Fruit fly (Drosophila melanogaster) whole organism, embryonic: ENCODE measurements around the gene Gpdh1.

Experiments used
- Aef1 ChIP-seq: fragments of 200-800 bp; sonication (Bioruptor generic); IDR thresholded peaks from 3 replicates; pipeline ENCODE4 v1.3.6; 2022; ENCODE audit warnings: missing biosample characterization, missing genetic modification characterization
- Atf-2 ChIP-seq: fragments of 200-800 bp; sonication (Bioruptor generic); optimal IDR thresholded peaks from 2 replicates; lab custom pipeline; 2016; ENCODE audit warnings: missing biosample characterization, missing genetic modification characterization
- CG11085 ChIP-seq: fragments of 200-800 bp; sonication (Bioruptor generic); IDR thresholded peaks from 2 replicates; pipeline ENCODE4 v1.3.6; 2022; ENCODE audit warnings: missing biosample characterization, missing genetic modification characterization
- CG13624 ChIP-seq: fragments of 200-800 bp; sonication (Bioruptor generic); optimal IDR thresholded peaks from 2 replicates; lab custom pipeline; 2016; ENCODE audit warnings: missing biosample characterization, missing genetic modification characterization
- CG14441 ChIP-seq: fragments of 200-800 bp; sonication (Bioruptor generic); IDR thresholded peaks from 2 replicates; pipeline ENCODE4 v1.3.6; 2022; ENCODE audit warnings: missing biosample characterization, missing genetic modification characterization
- CG14710 ChIP-seq: fragments of 200-800 bp; sonication (Bioruptor generic); optimal IDR thresholded peaks from 3 replicates; lab custom pipeline; 2019; ENCODE audit warnings: missing biosample characterization, mild to moderate bottlenecking, missing genetic modification characterization, moderate library complexity
- CG15514 ChIP-seq: fragments of 200-800 bp; sonication (Bioruptor generic); optimal IDR thresholded peaks from 3 replicates; lab custom pipeline; 2017; ENCODE audit warnings: missing biosample characterization, missing genetic modification characterization, mild to moderate bottlenecking, moderate library complexity, missing genetic modification reagents
- CG17568 ChIP-seq: fragments of 200-800 bp; sonication (Bioruptor generic); optimal IDR thresholded peaks from 2 replicates; lab custom pipeline; 2018; ENCODE audit warnings: missing biosample characterization, mild to moderate bottlenecking, missing genetic modification characterization, moderate library complexity
- CG18262 ChIP-seq: fragments of 200-800 bp; optimal IDR thresholded peaks from 3 replicates; lab custom pipeline; 2019; ENCODE audit warnings: missing biosample characterization, mild to moderate bottlenecking, missing genetic modification characterization, moderate library complexity
- CG32767 ChIP-seq: fragments of 200-800 bp; sonication (Bioruptor generic); IDR thresholded peaks from 2 replicates; pipeline ENCODE4 v1.3.6; 2022; ENCODE audit warnings: missing biosample characterization, missing genetic modification characterization
- CG6813 ChIP-seq: fragments of 200-800 bp; sonication (Bioruptor generic); optimal IDR thresholded peaks from 2 replicates; lab custom pipeline; 2017; ENCODE audit warnings: missing biosample characterization, missing genetic modification characterization, mild to moderate bottlenecking, moderate library complexity, missing genetic modification reagents
- CG6854 ChIP-seq: fragments of 200-800 bp; sonication (Bioruptor generic); optimal IDR thresholded peaks from 3 replicates; lab custom pipeline; 2017; ENCODE audit warnings: missing biosample characterization, mild to moderate bottlenecking, missing genetic modification characterization
- CG7556 ChIP-seq: fragments of 200-800 bp; sonication (Bioruptor generic); optimal IDR thresholded peaks from 2 replicates; lab custom pipeline; 2017; ENCODE audit warnings: missing biosample characterization, mild to moderate bottlenecking, missing genetic modification characterization
- CG7928 ChIP-seq: fragments of 200-800 bp; sonication (Bioruptor generic); optimal IDR thresholded peaks from 2 replicates; lab custom pipeline; 2017; ENCODE audit warnings: missing biosample characterization, mild to moderate bottlenecking, missing genetic modification characterization
- CG8290 ChIP-seq, 3 experiments: fragments of 200-800 bp; sonication (Bioruptor generic); optimal IDR thresholded peaks; 2 replicates each; lab custom pipeline; 2016 to 2019; ENCODE audit warnings: missing biosample characterization in 3 of 3, missing genetic modification characterization in 3 of 3, mild to moderate bottlenecking in 2 of 3, moderate library complexity in 1 of 3
- CG8924 ChIP-seq: fragments of 200-800 bp; optimal IDR thresholded peaks from 3 replicates; lab custom pipeline; 2019; ENCODE audit warnings: missing biosample characterization, mild to moderate bottlenecking, missing genetic modification characterization, moderate library complexity
- CG9797 ChIP-seq: fragments of 200-800 bp; sonication (Bioruptor generic); optimal IDR thresholded peaks from 3 replicates; lab custom pipeline; 2018; ENCODE audit warnings: missing biosample characterization, mild to moderate bottlenecking, missing genetic modification characterization
- CG9817 ChIP-seq: fragments of 200-800 bp; sonication (Bioruptor generic); optimal IDR thresholded peaks from 2 replicates; lab custom pipeline; 2018; ENCODE audit warnings: missing biosample characterization, mild to moderate bottlenecking, missing genetic modification characterization, moderate library complexity
- CHES-1-like ChIP-seq: fragments of 200-800 bp; sonication (Bioruptor generic); optimal IDR thresholded peaks from 2 replicates; lab custom pipeline; 2016; ENCODE audit warnings: missing biosample characterization, missing genetic modification characterization
- Camta ChIP-seq: fragments of 200-800 bp; sonication (Bioruptor generic); optimal IDR thresholded peaks from 2 replicates; lab custom pipeline; 2016; ENCODE audit warnings: missing biosample characterization, missing genetic modification characterization
- HLHmδ ChIP-seq: fragments of 200-800 bp; sonication (Bioruptor generic); optimal IDR thresholded peaks from 2 replicates; lab custom pipeline; 2018; ENCODE audit warnings: missing biosample characterization, mild to moderate bottlenecking, missing genetic modification characterization, moderate library complexity
- Hey ChIP-seq: fragments of 200-800 bp; sonication (Bioruptor generic); optimal IDR thresholded peaks from 3 replicates; lab custom pipeline; 2018; ENCODE audit warnings: missing biosample characterization, mild to moderate bottlenecking, missing genetic modification characterization
- MBD-R2 ChIP-seq: fragments of 200-800 bp; sonication (Bioruptor generic); IDR thresholded peaks from 2 replicates; pipeline ENCODE4 v1.3.6; 2022; ENCODE audit warnings: missing biosample characterization, missing genetic modification characterization
- MESR4 ChIP-seq: fragments of 200-800 bp; sonication (Bioruptor generic); optimal IDR thresholded peaks from 2 replicates; lab custom pipeline; 2018; ENCODE audit warnings: missing biosample characterization, mild to moderate bottlenecking, missing genetic modification characterization, moderate library complexity
- NK7.1 ChIP-seq: fragments of 200-800 bp; sonication (Bioruptor generic); optimal IDR thresholded peaks from 3 replicates; lab custom pipeline; 2016; ENCODE audit warnings: missing biosample characterization, missing genetic modification characterization
- Opbp ChIP-seq: fragments of 200-800 bp; sonication (Bioruptor generic); IDR thresholded peaks from 3 replicates; pipeline ENCODE4 v1.3.6; 2022; ENCODE audit warnings: missing biosample characterization, missing genetic modification characterization; ENCODE audit not compliant: partially characterized antibody
- Optix ChIP-seq: fragments of 200-800 bp; sonication (Bioruptor generic); IDR thresholded peaks from 3 replicates; pipeline ENCODE4 v1.3.6; 2022; ENCODE audit warnings: missing biosample characterization, missing genetic modification characterization
- Poxn ChIP-seq: fragments of 200-800 bp; sonication (Bioruptor generic); IDR thresholded peaks from 2 replicates; pipeline ENCODE4 v1.3.6; 2022; ENCODE audit warnings: missing biosample characterization, missing genetic modification characterization
- Rx ChIP-seq: fragments of 200-800 bp; sonication (Bioruptor generic); IDR thresholded peaks from 2 replicates; pipeline ENCODE4 v1.3.6; 2022; ENCODE audit warnings: missing biosample characterization, missing genetic modification characterization
- Trl ChIP-seq, 3 experiments: fragments of >200 bp in 2 of 3; fragments of 200-800 bp in 1 of 3; sonication (Bioruptor generic) in 1 of 3; optimal IDR thresholded peaks; 2 replicates in 1 of 3; 3 replicates in 2 of 3; lab custom pipeline; 2016 to 2017; ENCODE audit warnings: missing biosample characterization in 1 of 3, missing genetic modification characterization in 1 of 3
- al ChIP-seq: fragments of 200-800 bp; sonication (Bioruptor generic); IDR thresholded peaks from 2 replicates; pipeline ENCODE4 v1.3.6; 2022; ENCODE audit warnings: missing biosample characterization, missing genetic modification characterization
- bab2 ChIP-seq: fragments of 200-800 bp; sonication (Bioruptor generic); optimal IDR thresholded peaks from 2 replicates; lab custom pipeline; 2016; ENCODE audit warnings: missing biosample characterization, missing genetic modification characterization
- cad ChIP-seq: fragments of >200 bp; optimal IDR thresholded peaks from 2 replicates; lab custom pipeline; 2017; ENCODE audit warnings: missing biosample characterization, missing genetic modification characterization
- chif ChIP-seq, 2 experiments: fragments of 200-800 bp; sonication (Bioruptor generic); optimal IDR thresholded peaks; 3 replicates each; lab custom pipeline; 2016; ENCODE audit warnings: missing biosample characterization in 2 of 2, missing genetic modification characterization in 2 of 2
- ci ChIP-seq: fragments of 200-800 bp; sonication (Bioruptor generic); IDR thresholded peaks from 3 replicates; pipeline ENCODE4 v1.3.6; 2022; ENCODE audit warnings: missing biosample characterization, missing genetic modification characterization
- croc ChIP-seq: fragments of 200-800 bp; sonication (Bioruptor generic); conservative IDR thresholded peaks from 3 replicates; pipeline ENCODE4 v1.3.6; 2022; ENCODE audit warnings: missing biosample characterization, missing genetic modification characterization
- fd102C ChIP-seq: fragments of 200-800 bp; sonication (Bioruptor generic); optimal IDR thresholded peaks from 2 replicates; lab custom pipeline; 2018; ENCODE audit warnings: missing biosample characterization, mild to moderate bottlenecking, missing genetic modification characterization, moderate library complexity
- fd64A ChIP-seq: fragments of 200-800 bp; sonication (Bioruptor generic); optimal IDR thresholded peaks from 3 replicates; lab custom pipeline; 2018; ENCODE audit warnings: missing biosample characterization, mild to moderate bottlenecking, missing genetic modification characterization
- ham ChIP-seq: fragments of 200-800 bp; sonication (Bioruptor generic); IDR thresholded peaks from 2 replicates; pipeline ENCODE4 v1.3.6; 2022; ENCODE audit warnings: missing biosample characterization, missing genetic modification characterization
- lab ChIP-seq: fragments of 200-800 bp; sonication (Bioruptor generic); optimal IDR thresholded peaks from 3 replicates; lab custom pipeline; 2017; ENCODE audit warnings: missing biosample characterization, missing genetic modification characterization, mild to moderate bottlenecking, moderate library complexity, missing genetic modification reagents
- nerfin-2 ChIP-seq: fragments of 200-800 bp; sonication (Bioruptor generic); IDR thresholded peaks from 2 replicates; pipeline ENCODE4 v1.3.6; 2022; ENCODE audit warnings: missing biosample characterization, missing genetic modification characterization; ENCODE audit not compliant: partially characterized antibody
- odd ChIP-seq: fragments of 200-800 bp; sonication (Bioruptor generic); optimal IDR thresholded peaks from 2 replicates; lab custom pipeline; 2017; ENCODE audit warnings: missing biosample characterization, mild to moderate bottlenecking, missing genetic modification characterization
- pfk ChIP-seq: fragments of 200-800 bp; sonication (Bioruptor generic); optimal IDR thresholded peaks from 2 replicates; lab custom pipeline; 2018; ENCODE audit warnings: missing biosample characterization, mild to moderate bottlenecking, missing genetic modification characterization, moderate library complexity
- pros ChIP-seq: fragments of 200-800 bp; sonication (Bioruptor generic); optimal IDR thresholded peaks from 3 replicates; lab custom pipeline; 2019; ENCODE audit warnings: missing biosample characterization, mild to moderate bottlenecking, missing genetic modification characterization, moderate library complexity
- sd ChIP-seq: fragments of 200-800 bp; sonication (Bioruptor generic); optimal IDR thresholded peaks from 3 replicates; lab custom pipeline; 2018; ENCODE audit warnings: missing biosample characterization, mild to moderate bottlenecking, missing genetic modification characterization, moderate library complexity
- sens ChIP-seq: fragments of 200-800 bp; sonication (Bioruptor generic); peaks from one replicate; lab custom pipeline; 2016; ENCODE audit warnings: missing biosample characterization, missing genetic modification characterization
- tgo ChIP-seq: fragments of 200-800 bp; sonication (Bioruptor generic); IDR thresholded peaks from 3 replicates; pipeline ENCODE4 v1.3.6; 2022; ENCODE audit warnings: missing biosample characterization, missing genetic modification characterization
- tll ChIP-seq, 2 experiments: fragments of 200-800 bp in 1 of 2; fragments of >200 bp in 1 of 2; sonication (Bioruptor generic) in 1 of 2; optimal IDR thresholded peaks; 2 replicates each; lab custom pipeline; 2017 to 2019; ENCODE audit warnings: missing biosample characterization in 2 of 2, missing genetic modification characterization in 2 of 2, mild to moderate bottlenecking in 1 of 2, moderate library complexity in 1 of 2
- zfh2 ChIP-seq: fragments of 200-800 bp; sonication (Bioruptor generic); optimal IDR thresholded peaks from 2 replicates; lab custom pipeline; 2016; ENCODE audit warnings: missing biosample characterization, missing genetic modification characterization

The Gpdh1 gene

DNA sequence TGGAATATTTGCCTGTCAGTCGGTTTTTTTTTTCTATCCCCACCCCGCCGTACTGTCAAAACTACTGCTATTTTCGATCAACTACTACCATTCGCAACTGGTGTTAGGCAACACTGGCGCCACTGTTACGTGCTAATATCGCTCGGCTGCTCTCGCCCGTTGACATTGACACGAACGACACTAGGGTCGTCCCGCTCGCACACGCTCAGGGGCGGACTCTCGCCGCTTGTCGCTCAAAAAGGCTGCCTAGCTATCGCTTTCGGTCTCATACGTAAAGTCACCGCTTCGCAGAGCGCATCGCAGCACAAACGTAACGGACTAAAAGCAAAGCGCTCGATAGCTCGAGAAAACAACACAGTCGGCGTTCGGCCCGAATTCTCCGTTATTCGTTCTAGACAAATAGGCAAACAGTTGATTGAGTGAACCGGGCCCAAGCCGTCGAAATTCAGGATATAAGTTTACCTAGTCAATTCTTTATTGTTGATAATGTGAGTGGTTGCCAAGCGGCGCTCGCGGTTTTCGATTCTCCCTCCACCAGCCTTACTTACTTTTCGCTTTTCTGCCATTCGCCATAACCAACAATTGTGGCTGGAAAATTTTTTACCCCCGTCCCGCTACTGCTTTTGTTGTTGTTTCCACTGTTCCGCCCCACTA lies 39.0 kb downstream of the Gpdh1 start (continued):
- TF ChIP-seq fd102C (GFP tag; lab: Kevin White, UChicago): no peak
- TF ChIP-seq Atf-2 (GFP tag; lab: Kevin White, UChicago): no peak
- TF ChIP-seq croc (GFP tag; lab: Robert Waterston, UW): no peak
- TF ChIP-seq CG8290 (GFP tag; optimal IDR thresholded peaks at IDR 0.05; lab: Kevin White, UChicago): peak; percentile 72
- TF ChIP-seq CG8290 (tag; optimal IDR thresholded peaks at IDR 0.05; lab: Kevin White, UChicago): peak; percentile 84 to 95
- TF ChIP-seq sd (tag; lab: Kevin White, UChicago): peak; percentile 8
- TF ChIP-seq Trl (optimal IDR thresholded peaks at IDR 0.05; lab: Kevin White, UChicago): no peak
- TF ChIP-seq Trl (GFP tag; optimal IDR thresholded peaks at IDR 0.05; lab: Kevin White, UChicago): peak; percentile 36
- TF ChIP-seq tgo (GFP tag; lab: Robert Waterston, UW): no peak
- TF ChIP-seq CG17568 (GFP tag; lab: Kevin White, UChicago): no peak
- TF ChIP-seq cad (GFP tag; lab: Kevin White, UChicago): no peak
- no peak for TF ChIP-seq ci
- peak; percentile 1 for TF ChIP-seq MESR4 (GFP tag; lab: Kevin White, UChicago)
- peak in 1 of 2 experiments; percentile 16 for TF ChIP-seq tll (GFP tag; optimal IDR thresholded peaks at IDR 0.05; lab: Kevin White, UChicago)
- peak; percentile 14 for TF ChIP-seq CG15514 (GFP tag; lab: Kevin White, UChicago)
- no peak for TF ChIP-seq CG32767 (GFP tag; lab: Robert Waterston, UW)
- TF ChIP-seq CG11085 (GFP tag; lab: Robert Waterston, UW): no peak
- peak; percentile 14 for TF ChIP-seq pros (GFP tag; lab: Kevin White, UChicago)
- peak; percentile 39 for TF ChIP-seq lab (GFP tag; lab: Kevin White, UChicago)
- peak; percentile 38 for TF ChIP-seq CG9817 (tag; lab: Kevin White, UChicago)
- TF ChIP-seq Camta (GFP tag; lab: Kevin White, UChicago): peak; percentile 28
- no peak for TF ChIP-seq MBD-R2 (GFP tag; lab: Robert Waterston, UW)
- no peak for TF ChIP-seq ham (GFP tag; lab: Robert Waterston, UW)
- TF ChIP-seq Poxn: no peak
- peak; percentile 34 for TF ChIP-seq odd (GFP tag; lab: Kevin White, UChicago)
- TF ChIP-seq zfh2 (GFP tag; lab: Kevin White, UChicago): peak; percentile 24
- TF ChIP-seq CG14710: peak; percentile 43
- no peak for TF ChIP-seq CG6813
- TF ChIP-seq Aef1 (GFP tag; lab: Robert Waterston, UW): no peak
- TF ChIP-seq CG7556 (GFP tag; lab: Kevin White, UChicago): peak; percentile 12
- TF ChIP-seq sens: peak; percentile 60
- TF ChIP-seq nerfin-2 (GFP tag; lab: Robert Waterston, UW): no peak
- peak; percentile 56 for TF ChIP-seq CHES-1-like (GFP tag; lab: Kevin White, UChicago)
- peak; percentile 44 for TF ChIP-seq HLHmδ
- no peak for TF ChIP-seq Rx
- peak; percentile 53 for TF ChIP-seq CG13624 (GFP tag; lab: Kevin White, UChicago)
- no peak for TF ChIP-seq Optix
- TF ChIP-seq CG8924: no peak
- TF ChIP-seq CG6854 (GFP tag; lab: Kevin White, UChicago): peak; percentile 2
- peak; percentile 34 for TF ChIP-seq pfk
- TF ChIP-seq Hey: peak; percentile 15
- TF ChIP-seq Opbp (GFP tag; lab: Robert Waterston, UW): no peak
- peak; percentile 20 for TF ChIP-seq CG7928 (GFP tag; lab: Kevin White, UChicago)
- peak; percentile 33 for TF ChIP-seq NK7.1 (GFP tag; lab: Kevin White, UChicago)
- peak in 1 of 2 experiments; percentile 14 for TF ChIP-seq chif (GFP tag; optimal IDR thresholded peaks at IDR 0.05; lab: Kevin White, UChicago)
- TF ChIP-seq CG18262: peak; percentile 11
- peak; percentile 51 for TF ChIP-seq bab2 (GFP tag; lab: Kevin White, UChicago)
- TF ChIP-seq al (GFP tag; lab: Robert Waterston, UW): no peak
- TF ChIP-seq CG9797 (GFP tag; lab: Kevin White, UChicago): no peak
- TF ChIP-seq fd64A (GFP tag; lab: Kevin White, UChicago): peak; percentile 4
- TF ChIP-seq CG14441 (GFP tag; lab: Robert Waterston, UW): no peak
